Worm (Caenorhabditis elegans) whole organism, L4 larva: ENCODE results near the gene tbc-14.

Source experiments
- F37D6.2 ChIP-seq: sonication (generic microtip); optimal IDR thresholded peaks from 2 replicates; lab custom pipeline; 2016; ENCODE audit warnings: mild to moderate bottlenecking, missing genetic modification characterization, missing compliant biosample characterization
- T26A8.4 ChIP-seq: fragments of 200-800 bp; sonication (Bioruptor generic); IDR thresholded peaks from 2 replicates; pipeline ENCODE4 v1.3.6; 2022; ENCODE audit warnings: missing genetic modification characterization, missing compliant biosample characterization
- ceh-82 ChIP-seq: sonication (generic microtip); optimal IDR thresholded peaks from 2 replicates; lab custom pipeline; 2017; ENCODE audit warnings: missing biosample characterization, missing genetic modification characterization
- ces-1 ChIP-seq: fragments of 150-350 bp; sonication (generic microtip); optimal IDR thresholded peaks from 4 replicates; lab custom pipeline; 2014; ENCODE audit warnings: missing biosample characterization, missing genetic modification reagents, missing genetic modification characterization
- daf-12 ChIP-seq: fragments of 150-350 bp; optimal IDR thresholded peaks from 2 replicates; lab custom pipeline; 2014; ENCODE audit warnings: missing biosample characterization, missing genetic modification reagents, missing genetic modification characterization
- fkh-10 ChIP-seq: fragments of 150-350 bp; optimal IDR thresholded peaks from 2 replicates; lab custom pipeline; 2014; ENCODE audit warnings: missing biosample characterization, missing genetic modification reagents, missing genetic modification characterization
- hlh-30 ChIP-seq: sonication (generic microtip); optimal IDR thresholded peaks from 2 replicates; lab custom pipeline; 2017; ENCODE audit warnings: antibody characterized with exemption, mild to moderate bottlenecking, missing genetic modification characterization, missing compliant biosample characterization; ENCODE audit not compliant: insufficient read depth
- madf-5 ChIP-seq, 2 experiments: fragments of 200-800 bp; sonication (Bioruptor generic); IDR thresholded peaks; 2 replicates each; pipeline ENCODE4 v1.3.6; 2022; ENCODE audit warnings: missing compliant biosample characterization in 2 of 2, missing genetic modification characterization in 2 of 2
- mdl-1 ChIP-seq, 2 experiments: fragments of 150-350 bp in 1 of 2; sonication (generic microtip) in 1 of 2; optimal IDR thresholded peaks; 2 replicates each; lab custom pipeline; 2014 to 2017; ENCODE audit warnings: missing biosample characterization in 2 of 2, missing genetic modification characterization in 2 of 2
- snpc-4 ChIP-seq: fragments of 150-350 bp; optimal IDR thresholded peaks from 2 replicates; lab custom pipeline; 2014; ENCODE audit warnings: missing biosample characterization, missing genetic modification characterization
- zfp-2 ChIP-seq: sonication (generic microtip); optimal IDR thresholded peaks from 2 replicates; lab custom pipeline; 2016; ENCODE audit warnings: mild to moderate bottlenecking, missing genetic modification characterization, missing compliant biosample characterization

ce11 chrII:13444307-13444706, 3.1 kb downstream of the tbc-14 start:
- TF ChIP-seq mdl-1 (tag; optimal IDR thresholded peaks at IDR 0.05; lab: Kevin White, UChicago) = no peak
- TF ChIP-seq F37D6.2 (tag; lab: Kevin White, UChicago) = no peak
- no peak for TF ChIP-seq ces-1
- TF ChIP-seq T26A8.4 = no peak
- TF ChIP-seq hlh-30 (tag; lab: Kevin White, UChicago) = no peak
- no peak for TF ChIP-seq snpc-4
- TF ChIP-seq madf-5 (GFP tag; IDR thresholded peaks at IDR 0.05; lab: Robert Waterston, UW) = no peak
- TF ChIP-seq daf-12 (tag; lab: Kevin White, UChicago) = no peak
- TF ChIP-seq ceh-82 (tag; lab: Kevin White, UChicago) = no peak
- no peak for TF ChIP-seq zfp-2 (tag; lab: Kevin White, UChicago)
- TF ChIP-seq fkh-10 (GFP tag; lab: Kevin White, UChicago) = no peak
